Fruit fly (Drosophila melanogaster): ENCODE results near the gene Muc11A.

Muc11A gene

dm6 chrX:12028825-12029514 is 30.6 kb upstream of the Muc11A start, which contains the start of gene Usp7:
TSS of gene Usp7 (minus strand) at chrX:12029032.
- TF ChIP-seq woc (GFP tag; optimal IDR thresholded peaks at IDR 0.05) (peak; percentile 49), Rel (GFP tag; optimal IDR thresholded peaks at IDR 0.05) (no peak), Rel (tag; optimal IDR thresholded peaks at IDR 0.05) (peak; percentile 36), jim (GFP tag; optimal IDR thresholded peaks at IDR 0.05) (no peak), foxo (GFP tag; optimal IDR thresholded peaks at IDR 0.05) (no peak), Myc (optimal IDR thresholded peaks at IDR 0.05) (peak; percentile 64), Sp1 (GFP tag; optimal IDR thresholded peaks at IDR 0.05) (peak; percentile 4), lola (GFP tag; optimal IDR thresholded peaks at IDR 0.05) (no peak), Hr78 (GFP tag; optimal IDR thresholded peaks at IDR 0.05) (no peak)

dm6 chrX:12031400-12031799 is 28.2 kb upstream of the Muc11A start, which contains the start of gene Cyp311a1:
TSS of gene Cyp311a1 (minus strand) at chrX:12031465.
- TF ChIP-seq lola (GFP tag; optimal IDR thresholded peaks at IDR 0.05), result no peak
- peak; percentile 7 for TF ChIP-seq HLH106 (tag; optimal IDR thresholded peaks at IDR 0.05)
- peak; percentile 23 for TF ChIP-seq Sp1 (GFP tag; optimal IDR thresholded peaks at IDR 0.05)

DNA sequence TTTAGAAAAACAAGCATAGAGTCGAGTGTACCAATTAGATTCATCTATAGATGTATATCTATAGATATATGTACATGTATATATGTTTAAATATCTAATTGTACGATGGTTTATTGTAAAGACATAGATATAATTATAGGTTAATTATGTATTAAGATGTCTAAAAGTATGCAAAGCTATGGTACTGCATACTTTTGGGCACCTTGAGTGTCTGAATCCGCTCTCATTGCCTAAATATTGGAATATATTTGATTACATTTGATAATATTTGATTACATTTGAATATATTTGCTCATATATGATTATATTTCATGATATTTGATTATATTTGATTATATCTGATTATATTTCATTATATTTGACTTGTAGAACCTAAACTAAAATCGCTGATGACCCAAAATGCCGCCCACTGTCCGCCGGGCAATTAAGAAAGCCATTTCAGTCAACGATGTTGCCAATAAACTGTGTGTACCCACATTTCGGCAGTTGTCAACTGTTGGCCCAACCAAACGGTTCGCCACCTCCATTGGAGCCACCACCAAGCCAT is 27.4 kb upstream of the Muc11A start, which contains the start of gene Cyp318a1:
Cyp318a1 (plus strand) TSS at position 497 of the 547 bp plus-strand sequence.
- TF ChIP-seq jim (GFP tag; optimal IDR thresholded peaks at IDR 0.05) (no peak), pan (optimal IDR thresholded peaks at IDR 0.05) (no peak), Dif (GFP tag; optimal IDR thresholded peaks at IDR 0.05; ENCODE audit: partially characterized antibody) (no peak), dmrt93B (GFP tag; optimal IDR thresholded peaks at IDR 0.05) (no peak), brk (GFP tag; optimal IDR thresholded peaks at IDR 0.05) (no peak), lola (GFP tag; optimal IDR thresholded peaks at IDR 0.05) (no peak), tai (GFP tag; optimal IDR thresholded peaks at IDR 0.05) (no peak), Myc (optimal IDR thresholded peaks at IDR 0.05) (no peak), rgr (GFP tag; optimal IDR thresholded peaks at IDR 0.05) (no peak), woc (GFP tag; optimal IDR thresholded peaks at IDR 0.05) (no peak), Rel (GFP tag; optimal IDR thresholded peaks at IDR 0.05) (no peak), Rel (tag; optimal IDR thresholded peaks at IDR 0.05) (no peak), sage (GFP tag; optimal IDR thresholded peaks at IDR 0.05) (no peak), h (GFP tag; optimal IDR thresholded peaks at IDR 0.05) (no peak), Vsx2 (GFP tag; optimal IDR thresholded peaks at IDR 0.05; ENCODE audit: partially characterized antibody) (no peak), GATAd (GFP tag; optimal IDR thresholded peaks at IDR 0.05) (no peak), usp (GFP tag; optimal IDR thresholded peaks at IDR 0.05) (no peak)

dm6 chrX:12034713-12035112 is 24.9 kb upstream of the Muc11A start:
- TF ChIP-seq CG32264 (GFP tag; optimal IDR thresholded peaks at IDR 0.05) (no peak), Dif (GFP tag; optimal IDR thresholded peaks at IDR 0.05; ENCODE audit: partially characterized antibody) (no peak), h (GFP tag; optimal IDR thresholded peaks at IDR 0.05) (no peak), sv (GFP tag; optimal IDR thresholded peaks at IDR 0.05) (no peak), HLH106 (tag; optimal IDR thresholded peaks at IDR 0.05) (no peak), N (GFP tag; optimal IDR thresholded peaks at IDR 0.05) (no peak), tai (GFP tag; optimal IDR thresholded peaks at IDR 0.05) (no peak), lola (GFP tag; optimal IDR thresholded peaks at IDR 0.05) (no peak), CG9705 (GFP tag; optimal IDR thresholded peaks at IDR 0.05) (no peak), foxo (GFP tag; optimal IDR thresholded peaks at IDR 0.05) (no peak), rgr (GFP tag; optimal IDR thresholded peaks at IDR 0.05) (no peak), dmrt93B (GFP tag; optimal IDR thresholded peaks at IDR 0.05) (no peak), Dfd (GFP tag; optimal IDR thresholded peaks at IDR 0.05) (no peak), jim (GFP tag; optimal IDR thresholded peaks at IDR 0.05) (no peak), Myc (optimal IDR thresholded peaks at IDR 0.05) (no peak), psq (GFP tag; optimal IDR thresholded peaks at IDR 0.05) (no peak), Hnf4 (GFP tag; optimal IDR thresholded peaks at IDR 0.05) (no peak)

DNA sequence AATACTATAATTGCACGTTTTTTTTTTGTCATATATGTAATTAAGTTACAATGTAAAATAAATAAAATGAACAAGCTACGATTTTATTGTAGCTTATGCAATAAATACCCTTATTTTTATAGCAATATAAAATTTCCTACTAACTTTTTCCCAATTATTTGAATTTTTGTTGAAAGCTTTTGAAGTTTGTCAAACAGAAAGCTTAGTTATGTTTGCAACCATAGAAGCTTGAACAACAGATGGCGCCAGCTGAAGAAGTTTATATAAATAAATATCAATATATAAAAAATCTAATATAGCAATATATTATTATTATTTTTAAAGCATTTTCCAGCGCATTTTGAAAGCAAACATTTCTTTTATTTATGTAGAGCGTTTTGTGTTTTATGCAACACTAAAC is 24.4 kb upstream of the Muc11A start:
- TF ChIP-seq rgr (GFP tag; optimal IDR thresholded peaks at IDR 0.05) (no peak), CrebA (GFP tag; optimal IDR thresholded peaks at IDR 0.05; ENCODE audit: borderline replicate concordance) (no peak), HLH106 (tag; optimal IDR thresholded peaks at IDR 0.05) (no peak), fru (GFP tag; optimal IDR thresholded peaks at IDR 0.05) (no peak), Myc (optimal IDR thresholded peaks at IDR 0.05) (peak; percentile 51), sage (GFP tag; optimal IDR thresholded peaks at IDR 0.05) (no peak), brk (GFP tag; optimal IDR thresholded peaks at IDR 0.05) (peak; percentile 19), OdsH (GFP tag; optimal IDR thresholded peaks at IDR 0.05) (no peak)
